Fruit fly (Drosophila melanogaster): Measurements from ENCODE around the gene CG33766.
"Not testable (repeated sequence)": the region's sequence is repeated elsewhere in the genome, so short reads cannot be mapped to it uniquely, and the experiment has no call there.

Gene CG33766

dm6 chr3L:22665110-22665509, 19.7 kb downstream of the CG33766 start:
- TF ChIP-seq CG1620 (GFP tag; optimal IDR thresholded peaks at IDR 0.05), result no peak
- no peak for TF ChIP-seq Hr96 (GFP tag; optimal IDR thresholded peaks at IDR 0.05)
- no peak for TF ChIP-seq CG14711 (tag; optimal IDR thresholded peaks at IDR 0.05)
- TF ChIP-seq kay (GFP tag; ENCODE audit: borderline replicate concordance), result no peak
- no peak for TF ChIP-seq CG7045 (GFP tag; optimal IDR thresholded peaks at IDR 0.05)
- no peak for TF ChIP-seq CG12768 (GFP tag; optimal IDR thresholded peaks at IDR 0.05)
- TF ChIP-seq CG33017 (tag; optimal IDR thresholded peaks at IDR 0.05), result no peak
- TF ChIP-seq ovo (GFP tag; optimal IDR thresholded peaks at IDR 0.05), result no peak
- no peak for TF ChIP-seq cnc (optimal IDR thresholded peaks at IDR 0.05)
- no peak for TF ChIP-seq CG11617 (GFP tag; optimal IDR thresholded peaks at IDR 0.05)
- no peak for TF ChIP-seq toe (GFP tag; optimal IDR thresholded peaks at IDR 0.05)
- TF ChIP-seq CG5204 (GFP tag; optimal IDR thresholded peaks at IDR 0.05), result no peak
- no peak for TF ChIP-seq Clk (GFP tag; optimal IDR thresholded peaks at IDR 0.05)
- no peak for TF ChIP-seq CG7101 (tag; optimal IDR thresholded peaks at IDR 0.05)
- no peak for TF ChIP-seq Mnt (GFP tag; optimal IDR thresholded peaks at IDR 0.05)
- no peak for TF ChIP-seq bab1 (GFP tag; optimal IDR thresholded peaks at IDR 0.05)
- TF ChIP-seq tj (GFP tag; optimal IDR thresholded peaks at IDR 0.05), result no peak
- no peak for TF ChIP-seq cic (GFP tag; optimal IDR thresholded peaks at IDR 0.05)
- no peak for TF ChIP-seq pad (GFP tag; optimal IDR thresholded peaks at IDR 0.05)
- no peak for TF ChIP-seq Crg-1 (GFP tag; optimal IDR thresholded peaks at IDR 0.05)

- TF ChIP-seq CG12768 (GFP tag; optimal IDR thresholded peaks at IDR 0.05) (no peak), CG11617 (GFP tag; optimal IDR thresholded peaks at IDR 0.05) (no peak), CG33017 (tag; optimal IDR thresholded peaks at IDR 0.05) (no peak), kay (GFP tag; ENCODE audit: borderline replicate concordance) (no peak), Crg-1 (GFP tag; optimal IDR thresholded peaks at IDR 0.05) (no peak), CG7101 (tag; optimal IDR thresholded peaks at IDR 0.05) (no peak), Hr96 (GFP tag; optimal IDR thresholded peaks at IDR 0.05) (no peak), CG7045 (GFP tag; optimal IDR thresholded peaks at IDR 0.05) (no peak), CG14711 (tag; optimal IDR thresholded peaks at IDR 0.05) (no peak), Mnt (GFP tag; optimal IDR thresholded peaks at IDR 0.05) (no peak)
Observed at dm6 chr3L:22669275-22670006, 24.0 kb downstream of the CG33766 start, which contains the start of gene Jhbp6. TSS of gene Jhbp6 (plus strand) at chr3L:22669956.

DNA sequence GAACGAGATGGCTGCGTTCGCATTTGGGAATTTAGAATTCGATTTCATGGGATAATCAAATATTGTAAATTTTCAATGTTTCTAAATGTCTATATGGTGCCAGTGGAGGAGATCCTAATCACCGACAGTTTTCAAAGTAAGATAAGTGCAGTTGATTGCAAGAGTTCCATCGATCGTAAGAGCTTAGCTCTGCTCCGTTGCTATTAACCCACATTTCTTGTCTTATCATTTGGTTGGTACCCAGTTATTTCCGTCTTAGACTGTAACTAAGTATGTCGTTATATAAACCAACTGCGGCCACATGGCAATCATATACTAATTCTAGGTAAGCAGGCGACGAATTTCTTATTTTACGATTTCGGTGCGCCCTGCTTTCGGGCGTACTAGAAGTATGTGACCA, 24.7 kb downstream of the CG33766 start:
- TF ChIP-seq pad (GFP tag; optimal IDR thresholded peaks at IDR 0.05), result no peak

dm6 chr3L:22671699-22672276, 26.4 kb downstream of the CG33766 start:
- TF ChIP-seq CG1620 (GFP tag; optimal IDR thresholded peaks at IDR 0.05) (no peak), CG7045 (GFP tag; optimal IDR thresholded peaks at IDR 0.05) (no peak), Crg-1 (GFP tag; optimal IDR thresholded peaks at IDR 0.05) (no peak), CG12768 (GFP tag; optimal IDR thresholded peaks at IDR 0.05) (no peak), cic (GFP tag; optimal IDR thresholded peaks at IDR 0.05) (no peak), pad (GFP tag; optimal IDR thresholded peaks at IDR 0.05) (no peak), Hr96 (GFP tag; optimal IDR thresholded peaks at IDR 0.05) (no peak), ovo (GFP tag; optimal IDR thresholded peaks at IDR 0.05) (no peak), Mnt (GFP tag; optimal IDR thresholded peaks at IDR 0.05) (no peak), CG14711 (tag; optimal IDR thresholded peaks at IDR 0.05) (no peak)

dm6 chr3L:22680932-22681331, 35.5 kb downstream of the CG33766 start:
- no peak for TF ChIP-seq CG11617 (GFP tag; optimal IDR thresholded peaks at IDR 0.05)
- no peak for TF ChIP-seq Crg-1 (GFP tag; optimal IDR thresholded peaks at IDR 0.05)
- TF ChIP-seq CG12768 (GFP tag; optimal IDR thresholded peaks at IDR 0.05), result no peak
- no peak for TF ChIP-seq CG7045 (GFP tag; optimal IDR thresholded peaks at IDR 0.05)
- TF ChIP-seq cic (GFP tag; optimal IDR thresholded peaks at IDR 0.05), result no peak

- TF ChIP-seq CG14711 (tag; optimal IDR thresholded peaks at IDR 0.05) (no peak), cic (GFP tag; optimal IDR thresholded peaks at IDR 0.05) (no peak), kay (GFP tag; ENCODE audit: borderline replicate concordance) (no peak), Mnt (GFP tag; optimal IDR thresholded peaks at IDR 0.05) (no peak), Hr96 (GFP tag; optimal IDR thresholded peaks at IDR 0.05) (no peak), CG12768 (GFP tag; optimal IDR thresholded peaks at IDR 0.05) (no peak), CG1620 (GFP tag; optimal IDR thresholded peaks at IDR 0.05) (no peak), pad (GFP tag; optimal IDR thresholded peaks at IDR 0.05) (no peak), cnc (optimal IDR thresholded peaks at IDR 0.05) (no peak), Crg-1 (GFP tag; optimal IDR thresholded peaks at IDR 0.05) (no peak), tj (GFP tag; optimal IDR thresholded peaks at IDR 0.05) (no peak), CG7045 (GFP tag; optimal IDR thresholded peaks at IDR 0.05) (no peak), toe (GFP tag; optimal IDR thresholded peaks at IDR 0.05) (no peak)
Observed at dm6 chr3L:22686987-22687386, 41.6 kb downstream of the CG33766 start, which contains the start of the genes CG14455 and CG14456. TSS of gene CG14455 (minus strand) at chr3L:22687087. TSS of gene CG14456 (plus strand) at chr3L:22687222.

- not testable (repeated sequence) for TF ChIP-seq Crg-1, ovo, toe (GFP tag; optimal IDR thresholded peaks at IDR 0.05)
Observed at dm6 chr3L:22692428-22692827, 47.0 kb downstream of the CG33766 start, which contains the start of gene CG14454. TSS of gene CG14454 (minus strand) at chr3L:22692528.
